Worm (Caenorhabditis elegans) whole organism, mixed stage, embryonic: ENCODE data around the gene fbxc-55.
"Not testable (repeated sequence)": the region's sequence is repeated elsewhere in the genome, so short reads cannot be mapped to it uniquely, and the experiment has no call there.

Experiments used
- M03D4.4 ChIP-seq: sonication (generic microtip); optimal IDR thresholded peaks from 2 replicates; lab custom pipeline; 2017; ENCODE audit warnings: mild to moderate bottlenecking, missing genetic modification characterization, missing compliant biosample characterization
- bed-3 ChIP-seq: fragments of 200-800 bp; sonication (Bioruptor generic); optimal IDR thresholded peaks from 3 replicates; lab custom pipeline; 2018; ENCODE audit warnings: mild to moderate bottlenecking, missing genetic modification characterization, moderate library complexity, missing compliant biosample characterization
- blmp-1 ChIP-seq: fragments of 150-350 bp; optimal IDR thresholded peaks from 2 replicates; lab custom pipeline; 2014; ENCODE audit warnings: missing biosample characterization, missing genetic modification characterization
- ceh-39 ChIP-seq: fragments of 150-350 bp; optimal IDR thresholded peaks from 2 replicates; lab custom pipeline; 2014; ENCODE audit warnings: missing biosample characterization, missing genetic modification characterization
- ceh-43 ChIP-seq: fragments of 200-800 bp; sonication (Bioruptor generic); optimal IDR thresholded peaks from 2 replicates; lab custom pipeline; 2018; ENCODE audit warnings: mild to moderate bottlenecking, missing genetic modification characterization, moderate library complexity, missing compliant biosample characterization
- ceh-83 ChIP-seq: fragments of 200-800 bp; sonication (Bioruptor generic); optimal IDR thresholded peaks from 2 replicates; lab custom pipeline; 2018; ENCODE audit warnings: mild to moderate bottlenecking, missing genetic modification characterization, missing compliant biosample characterization
- ces-1 ChIP-seq: fragments of 150-350 bp; optimal IDR thresholded peaks from 2 replicates; lab custom pipeline; 2014; ENCODE audit warnings: missing biosample characterization, missing genetic modification reagents, missing genetic modification characterization
- cnd-1 ChIP-seq: fragments of 200-800 bp; sonication (Bioruptor generic); optimal IDR thresholded peaks from 2 replicates; lab custom pipeline; 2018; ENCODE audit warnings: mild to moderate bottlenecking, missing genetic modification characterization, missing compliant biosample characterization
- elt-1 ChIP-seq: sonication (generic microtip); optimal IDR thresholded peaks from 2 replicates; lab custom pipeline; 2017; ENCODE audit warnings: missing genetic modification characterization, mild to moderate bottlenecking, missing compliant biosample characterization, antibody characterized with exemption, moderate library complexity, borderline replicate concordance; ENCODE audit not compliant: insufficient read depth
- elt-3 ChIP-seq: fragments of 150-350 bp; optimal IDR thresholded peaks from 2 replicates; lab custom pipeline; 2014; ENCODE audit warnings: missing biosample characterization, missing genetic modification characterization
- flh-1 ChIP-seq: fragments of 200-800 bp; sonication (Bioruptor generic); optimal IDR thresholded peaks from 2 replicates; lab custom pipeline; 2018; ENCODE audit warnings: mild to moderate bottlenecking, missing genetic modification characterization, moderate library complexity, missing compliant biosample characterization
- hlh-1 ChIP-seq: fragments of 150-350 bp; optimal IDR thresholded peaks from 2 replicates; lab custom pipeline; 2014; ENCODE audit warnings: missing biosample characterization, missing genetic modification reagents, missing genetic modification characterization
- lin-32 ChIP-seq: fragments of 200-800 bp; sonication (Bioruptor generic); optimal IDR thresholded peaks from 2 replicates; lab custom pipeline; 2018; ENCODE audit warnings: mild to moderate bottlenecking, missing genetic modification characterization, missing compliant biosample characterization
- mab-5 ChIP-seq: fragments of 150-350 bp; optimal IDR thresholded peaks from 2 replicates; lab custom pipeline; 2014; ENCODE audit warnings: missing biosample characterization, missing genetic modification characterization
- mep-1 ChIP-seq: fragments of 150-350 bp; optimal IDR thresholded peaks from 2 replicates; lab custom pipeline; 2017; ENCODE audit warnings: missing biosample characterization, missing genetic modification reagents, missing genetic modification characterization, inconsistent platforms
- mls-2 ChIP-seq: sonication (generic microtip); optimal IDR thresholded peaks from 2 replicates; lab custom pipeline; 2016; ENCODE audit warnings: mild to moderate bottlenecking, missing genetic modification characterization, moderate library complexity, missing compliant biosample characterization
- nhr-12 ChIP-seq: fragments of 150-350 bp; optimal IDR thresholded peaks from 2 replicates; lab custom pipeline; 2014; ENCODE audit warnings: missing biosample characterization, missing genetic modification characterization
- nhr-2 ChIP-seq: fragments of 150-350 bp; optimal IDR thresholded peaks from 2 replicates; lab custom pipeline; 2014; ENCODE audit warnings: missing biosample characterization, missing genetic modification characterization
- nhr-237 ChIP-seq: fragments of 150-350 bp; optimal IDR thresholded peaks from 2 replicates; lab custom pipeline; 2014; ENCODE audit warnings: missing biosample characterization, missing genetic modification characterization
- nhr-28 ChIP-seq: fragments of 150-350 bp; optimal IDR thresholded peaks from 2 replicates; lab custom pipeline; 2014; ENCODE audit warnings: missing biosample characterization, missing genetic modification characterization
- nhr-76 ChIP-seq: sonication (generic microtip); optimal IDR thresholded peaks from 2 replicates; lab custom pipeline; 2017; ENCODE audit warnings: missing biosample characterization, missing genetic modification characterization
- pha-4 ChIP-seq: fragments of 150-350 bp; optimal IDR thresholded peaks from 2 replicates; lab custom pipeline; 2018; ENCODE audit warnings: missing biosample characterization, missing genetic modification reagents, missing genetic modification characterization
- snpc-4 ChIP-seq: fragments of 150-350 bp; optimal IDR thresholded peaks from 2 replicates; lab custom pipeline; 2014; ENCODE audit warnings: missing biosample characterization, missing genetic modification characterization
- sptf-1 ChIP-seq: sonication (generic microtip); optimal IDR thresholded peaks from 2 replicates; lab custom pipeline; 2017; ENCODE audit warnings: mild to moderate bottlenecking, missing genetic modification characterization, moderate library complexity, missing compliant biosample characterization
- tbx-8 ChIP-seq: fragments of 200-800 bp; sonication (Bioruptor generic); optimal IDR thresholded peaks from 2 replicates; lab custom pipeline; 2018; ENCODE audit warnings: mild to moderate bottlenecking, missing genetic modification characterization, moderate library complexity, missing compliant biosample characterization
- unc-120 ChIP-seq: sonication (generic microtip); optimal IDR thresholded peaks from 2 replicates; lab custom pipeline; 2017; ENCODE audit warnings: missing genetic modification characterization, missing compliant biosample characterization; ENCODE audit not compliant: poor library complexity, severe bottlenecking
- unc-39 ChIP-seq: fragments of 150-350 bp; optimal IDR thresholded peaks from 2 replicates; lab custom pipeline; 2014; ENCODE audit warnings: missing biosample characterization, missing genetic modification characterization
- unc-62 ChIP-seq: fragments of 150-350 bp; optimal IDR thresholded peaks from 2 replicates; lab custom pipeline; 2014; ENCODE audit warnings: missing biosample characterization, missing genetic modification reagents, missing genetic modification characterization
- zip-8 ChIP-seq: fragments of 150-350 bp; optimal IDR thresholded peaks from 2 replicates; lab custom pipeline; 2014; ENCODE audit warnings: missing biosample characterization, missing genetic modification characterization
- ztf-11 ChIP-seq: fragments of 150-350 bp; optimal IDR thresholded peaks from 2 replicates; lab custom pipeline; 2014; ENCODE audit warnings: missing biosample characterization, missing genetic modification characterization

Gene fbxc-55

DNA sequence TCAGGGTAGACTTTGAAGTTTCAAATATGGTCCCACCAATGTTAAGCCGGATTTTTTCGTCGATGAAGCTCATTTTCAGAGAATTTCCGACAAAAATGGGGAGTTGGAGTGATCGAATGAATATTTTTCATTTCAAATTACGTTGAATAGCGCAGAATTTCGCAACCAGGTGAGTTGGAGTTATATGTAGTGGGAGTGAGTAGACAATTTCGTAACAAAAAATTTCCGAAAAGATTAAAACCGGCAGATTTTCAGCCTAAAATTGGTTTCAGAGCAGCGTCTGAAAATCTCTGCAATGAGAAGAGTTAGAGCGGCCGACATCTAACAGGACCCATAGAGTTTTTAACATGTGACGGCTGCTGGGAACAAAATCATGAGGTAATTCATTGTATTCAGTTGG lies 38.7 kb upstream of the fbxc-55 start, which contains the start of gene sdz-35:
TSS of gene sdz-35 (minus strand) at position 101 of the 400 bp plus-strand sequence.
- TF ChIP-seq mls-2 (tag; lab: Kevin White, UChicago) (no peak), nhr-76 (tag; lab: Kevin White, UChicago) (no peak), ztf-11 (tag; lab: Kevin White, UChicago) (no peak), nhr-237 (tag; lab: Kevin White, UChicago) (no peak), snpc-4 (tag; lab: Kevin White, UChicago) (no peak), elt-3 (tag; lab: Kevin White, UChicago) (no peak), nhr-28 (tag; lab: Kevin White, UChicago) (no peak), unc-39 (tag; lab: Kevin White, UChicago) (no peak), pha-4 (tag; lab: Kevin White, UChicago) (no peak), unc-120 (tag; lab: Kevin White, UChicago) (no peak), ceh-83 (GFP tag; lab: Kevin White, UChicago) (no peak), mep-1 (no peak)

- no peak for TF ChIP-seq mab-5
- TF ChIP-seq bed-3 (GFP tag; lab: Kevin White, UChicago): no peak
- TF ChIP-seq unc-62 (GFP tag; lab: Kevin White, UChicago): no peak
- TF ChIP-seq M03D4.4 (tag; lab: Kevin White, UChicago): no peak
- TF ChIP-seq ceh-39: no peak
- TF ChIP-seq cnd-1: no peak
- no peak for TF ChIP-seq tbx-8 (GFP tag; lab: Kevin White, UChicago)
- TF ChIP-seq sptf-1 (tag; lab: Kevin White, UChicago): no peak
- no peak for TF ChIP-seq nhr-76 (tag; lab: Kevin White, UChicago)
These were observed 36.5 kb upstream of the fbxc-55 start, which contains the start of the genes ZC239.20 and ZC239.21 for ce11 chrII:3206423-3206989. TSS of gene ZC239.20 (minus strand) at chrII:3206523. TSS of gene ZC239.21 (plus strand) at chrII:3206939.

- TF ChIP-seq nhr-2: no peak
- no peak for TF ChIP-seq sptf-1 (tag; lab: Kevin White, UChicago)
- TF ChIP-seq elt-1 (tag; lab: Kevin White, UChicago): no peak
- TF ChIP-seq bed-3 (GFP tag; lab: Kevin White, UChicago): no peak
- TF ChIP-seq unc-39 (tag; lab: Kevin White, UChicago): no peak
- no peak for TF ChIP-seq ztf-11 (tag; lab: Kevin White, UChicago)
- no peak for TF ChIP-seq zip-8 (tag; lab: Kevin White, UChicago)
- TF ChIP-seq flh-1: no peak
- TF ChIP-seq ceh-43 (GFP tag; lab: Kevin White, UChicago): no peak
- no peak for TF ChIP-seq nhr-12 (tag; lab: Kevin White, UChicago)
- no peak for TF ChIP-seq blmp-1 (tag; lab: Kevin White, UChicago)
- TF ChIP-seq cnd-1: no peak
- TF ChIP-seq nhr-76 (tag; lab: Kevin White, UChicago): no peak
- TF ChIP-seq ces-1 (GFP tag; lab: Kevin White, UChicago): no peak
- no peak for TF ChIP-seq hlh-1 (tag; lab: Kevin White, UChicago)
- TF ChIP-seq, all 35 proteins: peak for 0
These were observed 33.4 kb upstream of the fbxc-55 start, which contains the start of gene sri-50 for ce11 chrII:3203415-3203814. TSS of gene sri-50 (plus strand) at chrII:3203715.

DNA sequence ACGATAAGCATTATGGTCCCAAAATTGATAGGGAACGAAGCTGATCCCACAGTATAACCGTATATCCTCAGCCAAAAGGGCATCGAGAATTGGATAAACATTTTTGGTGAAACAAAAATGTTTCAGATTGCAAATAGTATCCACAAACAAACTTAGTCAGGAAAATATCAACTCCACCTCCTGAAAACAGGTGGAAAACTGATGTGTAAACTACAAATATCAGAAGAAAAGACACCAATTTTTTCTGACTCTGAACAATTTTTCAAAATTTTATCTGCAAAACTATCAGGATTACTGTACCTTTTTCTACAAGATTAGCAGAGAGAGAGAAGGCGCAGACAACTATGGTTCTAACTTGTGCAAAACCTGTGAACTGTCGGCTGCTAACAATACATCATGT lies 32.5 kb upstream of the fbxc-55 start, which contains the start of gene sri-53:
TSS of gene sri-53 (minus strand) at position 101 of the 400 bp plus-strand sequence.
- TF ChIP-seq nhr-237 (tag; lab: Kevin White, UChicago) (no peak), ceh-83 (GFP tag; lab: Kevin White, UChicago) (no peak), elt-3 (tag; lab: Kevin White, UChicago) (no peak), lin-32 (no peak), sptf-1 (tag; lab: Kevin White, UChicago) (no peak), ceh-39 (no peak), nhr-12 (tag; lab: Kevin White, UChicago) (no peak), pha-4 (tag; lab: Kevin White, UChicago) (no peak), blmp-1 (tag; lab: Kevin White, UChicago) (no peak)
- TF ChIP-seq, all 35 proteins: peak for 0

ce11 chrII:3201242-3201641 lies 31.3 kb upstream of the fbxc-55 start, which contains the start of gene sri-48:
TSS of gene sri-48 (minus strand) at chrII:3201342.
- not testable (repeated sequence) for TF ChIP-seq pha-4 (tag; lab: Kevin White, UChicago); nhr-2; nhr-28 (tag; lab: Kevin White, UChicago)
